Worm (Caenorhabditis elegans): ENCODE results near the gene let-19.

let-19 gene

ce11 chrII:8787376-8787775 lies 16.6 kb downstream of the let-19 start (continued):
- TF ChIP-seq mes-2 (tag; optimal IDR thresholded peaks at IDR 0.05; ENCODE audit: poor library complexity, severe bottlenecking) (peak; percentile 88), ceh-20 (GFP tag; IDR thresholded peaks at IDR 0.05) (peak; percentile 83), unc-39 (tag; optimal IDR thresholded peaks at IDR 0.05) (no peak), zag-1 (tag; optimal IDR thresholded peaks at IDR 0.05) (no peak), hlh-30 (tag; optimal IDR thresholded peaks at IDR 0.05; ENCODE audit: insufficient read depth) (peak; percentile 100), lir-3 (tag; optimal IDR thresholded peaks at IDR 0.05) (no peak), dmd-9 (GFP tag; IDR thresholded peaks at IDR 0.05) (no peak), dve-1 (tag; optimal IDR thresholded peaks at IDR 0.05; ENCODE audit: insufficient read depth) (peak; percentile 97), F49E8.2 (tag; optimal IDR thresholded peaks at IDR 0.05; ENCODE audit: borderline replicate concordance) (no peak), cey-2 (tag; optimal IDR thresholded peaks at IDR 0.05; ENCODE audit: borderline replicate concordance, insufficient read depth) (peak; percentile 52), hif-1 (tag; optimal IDR thresholded peaks at IDR 0.05) (peak in 1 of 2 experiments; percentile 83)

- TF ChIP-seq hif-1 (tag; optimal IDR thresholded peaks at IDR 0.05) (no peak), dve-1 (tag; optimal IDR thresholded peaks at IDR 0.05; ENCODE audit: insufficient read depth) (peak; percentile 25)
Observed at ce11 chrII:8788752-8789151, 18.0 kb downstream of the let-19 start.

ce11 chrII:8789828-8790558 lies 19.2 kb downstream of the let-19 start, which contains the start of gene F07H5.13:
F07H5.13 (plus strand) TSS chrII:8790557.
- TF ChIP-seq madf-5 (GFP tag; IDR thresholded peaks at IDR 0.05) (no peak), zag-1 (tag; optimal IDR thresholded peaks at IDR 0.05) (no peak), aly-2 (tag; optimal IDR thresholded peaks at IDR 0.05) (no peak), nhr-111 (GFP tag; optimal IDR thresholded peaks at IDR 0.05) (no peak), gei-8 (GFP tag; optimal IDR thresholded peaks at IDR 0.05) (peak; percentile 28), egl-43 (GFP tag; IDR thresholded peaks at IDR 0.05) (no peak), pha-4 (GFP tag; IDR thresholded peaks at IDR 0.05) (no peak), pha-4 (tag; optimal IDR thresholded peaks at IDR 0.05) (no peak), Y75B8A.6 (GFP tag; IDR thresholded peaks at IDR 0.05) (no peak), D1046.2 (GFP tag; IDR thresholded peaks at IDR 0.05) (no peak), nhr-102 (tag; optimal IDR thresholded peaks at IDR 0.05) (peak; percentile 71), R02D3.7 (tag; optimal IDR thresholded peaks at IDR 0.05) (no peak), vab-7 (GFP tag; IDR thresholded peaks at IDR 0.05) (no peak), snpc-1.2 (GFP tag; IDR thresholded peaks at IDR 0.05) (0 out of 2 replicates have a peak, but pooled peaks have one; percentile 9), T26A8.4 (GFP tag; IDR thresholded peaks at IDR 0.05) (peak; percentile 89), aha-1 (tag) (no peak), zip-2 (tag; optimal IDR thresholded peaks at IDR 0.05) (no peak), dve-1 (tag; optimal IDR thresholded peaks at IDR 0.05; ENCODE audit: insufficient read depth) (peak; percentile 76), mxl-2 (GFP tag; conservative IDR thresholded peaks at IDR 0.05) (no peak), ztf-11 (tag; optimal IDR thresholded peaks at IDR 0.05) (no peak), nhr-41 (GFP tag; IDR thresholded peaks at IDR 0.05) (no peak), sdz-12 (GFP tag; optimal IDR thresholded peaks at IDR 0.05) (peak; percentile 37), lin-1 (GFP tag; IDR thresholded peaks at IDR 0.05) (no peak), ces-1 (GFP tag; optimal IDR thresholded peaks at IDR 0.05) (no peak), lim-7 (GFP tag; IDR thresholded peaks at IDR 0.05) (no peak), nhr-237 (tag; optimal IDR thresholded peaks at IDR 0.05) (no peak), Y105C5A.15 (GFP tag; IDR thresholded peaks at IDR 0.05) (no peak), F44E2.7 (GFP tag; IDR thresholded peaks at IDR 0.05) (0 out of 2 replicates have a peak, but pooled peaks have one; percentile 9), zip-11 (GFP tag; IDR thresholded peaks at IDR 0.05) (no peak), nhr-76 (tag; optimal IDR thresholded peaks at IDR 0.05) (no peak), mep-1 (tag; optimal IDR thresholded peaks at IDR 0.05) (peak; percentile 83), snpc-4 (tag; optimal IDR thresholded peaks at IDR 0.05) (no peak), nhr-42 (GFP tag; IDR thresholded peaks at IDR 0.05) (peak; percentile 40; the same call in 1 of the 2 replicates), ceh-20 (GFP tag; IDR thresholded peaks at IDR 0.05) (0 out of 2 replicates have a peak, but pooled peaks have one; percentile 33), lin-39 (tag; optimal IDR thresholded peaks at IDR 0.05) (no peak), mxl-3 (GFP tag; optimal IDR thresholded peaks at IDR 0.05) (no peak), ama-1 (optimal IDR thresholded peaks at IDR 0.05) (peak; percentile 16), skn-1 (tag; optimal IDR thresholded peaks at IDR 0.05) (no peak)

All from whole organism, L4 larva.